Worm (Caenorhabditis elegans) whole organism, L4 larva: ENCODE data around the gene T02G5.3.

Experiments used
- F26F4.8 ChIP-seq: fragments of 200-800 bp; sonication (Bioruptor generic); conservative IDR thresholded peaks from 2 replicates; pipeline ENCODE4 v1.3.6; 2022; ENCODE audit warnings: missing genetic modification characterization, missing compliant biosample characterization
- ceh-32 ChIP-seq: sonication (generic microtip); optimal IDR thresholded peaks from 2 replicates; lab custom pipeline; 2016; ENCODE audit warnings: mild to moderate bottlenecking, missing genetic modification characterization, missing compliant biosample characterization; ENCODE audit not compliant: poor library complexity
- daf-19 ChIP-seq: fragments of 200-800 bp; sonication (Bioruptor generic); conservative IDR thresholded peaks from 2 replicates; pipeline ENCODE4 v1.3.6; 2022; ENCODE audit warnings: missing genetic modification characterization, missing compliant biosample characterization
- fos-1 ChIP-seq: fragments of 150-350 bp; optimal IDR thresholded peaks from 2 replicates; lab custom pipeline; 2014; ENCODE audit warnings: missing biosample characterization, missing genetic modification characterization
- lin-38 ChIP-seq: fragments of 200-800 bp; sonication (Bioruptor generic); IDR thresholded peaks from 2 replicates; pipeline ENCODE4 v1.3.6; 2022; ENCODE audit warnings: missing genetic modification reagents, missing genetic modification characterization, missing compliant biosample characterization
- lir-3 ChIP-seq: sonication (generic microtip); optimal IDR thresholded peaks from 2 replicates; lab custom pipeline; 2016; ENCODE audit warnings: mild to moderate bottlenecking, missing genetic modification characterization, missing compliant biosample characterization
- mxl-3 ChIP-seq: fragments of 200-800 bp; sonication (Bioruptor generic); optimal IDR thresholded peaks from 2 replicates; lab custom pipeline; 2018; ENCODE audit warnings: mild to moderate bottlenecking, missing genetic modification characterization, missing compliant biosample characterization
- nhr-237 ChIP-seq: sonication (generic microtip); optimal IDR thresholded peaks from 2 replicates; lab custom pipeline; 2017; ENCODE audit warnings: missing biosample characterization, missing genetic modification characterization
- nhr-42 ChIP-seq: fragments of 200-800 bp; sonication (Bioruptor generic); IDR thresholded peaks from 2 replicates; pipeline ENCODE4 v1.3.6; 2022; ENCODE audit warnings: missing genetic modification characterization, missing compliant biosample characterization
- pqm-1 ChIP-seq: sonication (generic microtip); optimal IDR thresholded peaks from 2 replicates; lab custom pipeline; 2017; ENCODE audit warnings: missing biosample characterization, missing genetic modification characterization
- snpc-4 ChIP-seq: fragments of 150-350 bp; optimal IDR thresholded peaks from 2 replicates; lab custom pipeline; 2014; ENCODE audit warnings: missing biosample characterization, missing genetic modification characterization
- unc-62 ChIP-seq, 3 experiments: fragments of 150-350 bp in 1 of 3; sonication (generic microtip); optimal IDR thresholded peaks in 2 of 3; peaks in 1 of 3; 1 replicate in 1 of 3; 2 replicates in 2 of 3; lab custom pipeline; 2014 to 2017; ENCODE audit warnings: missing biosample characterization in 3 of 3, missing genetic modification characterization in 3 of 3, missing genetic modification reagents in 3 of 3, missing genotype in 1 of 3

DNA sequence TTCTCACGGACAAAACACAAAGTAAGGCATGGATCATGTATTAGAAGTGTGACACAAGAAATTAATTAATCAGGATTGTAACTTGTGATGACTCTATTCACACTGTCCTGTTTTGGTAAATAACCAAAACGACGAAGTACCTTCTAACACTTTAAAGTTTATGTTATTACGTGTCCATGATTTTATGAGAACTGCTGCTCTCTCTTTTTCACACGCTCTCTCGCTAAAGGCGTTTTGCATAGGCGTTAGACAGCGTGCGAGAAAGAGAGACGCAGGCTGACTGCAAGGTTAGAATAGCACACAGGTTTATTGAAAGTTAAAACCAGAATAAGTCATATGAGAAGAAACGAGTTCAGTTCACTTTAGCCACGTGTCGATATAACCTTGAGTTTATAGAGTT lies 3.1 kb upstream of the T02G5.3 start:
- TF ChIP-seq lir-3 (tag; lab: Kevin White, UChicago) (no peak), unc-62 (GFP tag; optimal IDR thresholded peaks at IDR 0.05 in 1 of 2; lab: Kevin White, UChicago) (no peak), unc-62 (tag; optimal IDR thresholded peaks at IDR 0.05; lab: Kevin White, UChicago) (no peak), mxl-3 (GFP tag; lab: Kevin White, UChicago) (no peak), snpc-4 (tag; lab: Kevin White, UChicago) (no peak), fos-1 (tag; lab: Kevin White, UChicago) (no peak), daf-19 (no peak), ceh-32 (tag; lab: Kevin White, UChicago) (no peak), nhr-237 (no peak), lin-38 (GFP tag; lab: Robert Waterston, UW) (no peak), pqm-1 (tag; lab: Kevin White, UChicago) (no peak), nhr-42 (GFP tag; lab: Robert Waterston, UW) (no peak), F26F4.8 (no peak)
